Fruit fly (Drosophila melanogaster): ENCODE results near the gene CG7246.

The CG7246 gene

DNA sequence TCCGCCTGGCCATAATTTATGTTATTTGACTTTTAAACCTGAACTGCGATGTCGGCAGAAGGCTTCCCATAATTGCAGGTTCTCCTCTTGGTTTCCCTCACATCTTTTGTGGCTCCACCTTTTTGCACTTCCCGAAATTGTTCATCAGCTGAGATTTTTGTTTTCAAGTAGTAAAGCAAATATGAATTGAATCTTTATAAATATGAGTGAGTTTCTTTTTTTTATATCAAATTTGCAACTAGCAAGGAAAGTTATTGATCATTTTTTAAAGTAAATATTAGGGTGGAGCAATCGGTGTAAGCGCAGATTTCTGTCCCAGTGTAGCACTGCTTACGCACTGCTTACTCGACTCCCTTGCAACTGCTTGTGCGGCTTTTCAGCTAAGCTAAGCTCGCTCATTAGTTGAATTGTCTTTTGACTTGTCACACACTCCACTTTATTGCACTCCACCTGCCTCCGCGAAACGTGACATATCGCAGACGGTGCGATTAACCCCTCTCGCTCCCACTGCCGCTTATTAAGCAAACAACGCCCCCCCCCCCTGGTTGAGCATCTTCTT is 34.4 kb downstream of the CG7246 start:
- no peak for TF ChIP-seq CG17801 (GFP tag; optimal IDR thresholded peaks at IDR 0.05; ENCODE audit: partially characterized antibody)

DNA sequence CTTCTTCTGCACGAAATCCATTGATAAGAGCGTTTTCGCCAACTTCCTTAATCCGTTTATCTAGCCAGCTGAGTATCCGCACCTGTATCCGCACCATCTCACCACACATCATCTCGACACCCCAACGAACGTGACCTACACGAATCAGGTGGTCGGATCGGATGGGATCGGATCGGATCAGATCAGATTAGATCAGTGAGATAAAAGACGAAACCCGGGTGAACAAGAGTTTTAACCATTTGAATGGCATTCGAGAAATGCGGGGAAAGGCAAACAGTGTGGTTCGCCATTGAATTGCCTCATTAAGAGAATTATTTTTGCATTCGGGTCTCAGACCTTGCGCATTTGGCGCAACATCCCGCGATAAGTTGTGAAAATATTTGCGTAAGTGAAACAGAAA is 36.0 kb downstream of the CG7246 start:
- no peak for TF ChIP-seq CG17801 (GFP tag; optimal IDR thresholded peaks at IDR 0.05; ENCODE audit: partially characterized antibody)

DNA sequence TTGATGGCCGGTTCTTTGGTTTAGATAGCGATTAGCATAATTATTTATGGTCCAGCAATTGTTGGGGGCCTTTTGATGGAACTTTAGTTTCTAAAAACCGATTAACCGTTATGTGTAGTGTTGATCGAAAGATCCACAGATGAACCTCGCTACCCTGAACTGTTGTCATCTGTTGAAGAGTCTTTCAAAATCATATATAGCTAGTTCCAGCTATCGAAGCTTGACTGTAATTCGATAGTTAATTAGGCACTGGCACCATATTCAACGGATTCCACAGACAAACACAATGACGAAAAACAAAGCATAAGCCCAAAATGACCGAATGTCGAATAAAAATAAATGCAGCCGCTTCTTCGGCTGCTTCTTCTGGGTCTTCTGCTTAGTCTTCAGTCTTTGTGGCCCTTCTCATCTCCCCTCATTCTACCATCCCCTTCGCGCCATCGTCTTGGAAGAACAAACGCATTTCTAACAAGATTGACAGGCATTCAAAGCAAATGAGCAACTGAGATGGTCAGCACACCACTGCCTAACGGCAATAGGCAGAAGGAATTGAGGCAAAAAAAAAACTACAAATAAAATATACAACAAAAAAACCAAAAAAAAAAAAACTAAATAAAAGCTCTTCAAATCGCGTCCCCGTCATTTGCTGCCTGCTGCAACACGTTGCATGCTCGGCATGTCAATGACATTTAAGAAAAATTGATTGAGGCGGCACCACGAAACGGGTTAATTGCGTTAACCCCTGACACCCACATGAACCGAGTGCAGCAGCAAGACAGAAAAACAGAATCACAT is 36.9 kb downstream of the CG7246 start:
- no peak for TF ChIP-seq CG17801 (GFP tag; optimal IDR thresholded peaks at IDR 0.05; ENCODE audit: partially characterized antibody)

DNA sequence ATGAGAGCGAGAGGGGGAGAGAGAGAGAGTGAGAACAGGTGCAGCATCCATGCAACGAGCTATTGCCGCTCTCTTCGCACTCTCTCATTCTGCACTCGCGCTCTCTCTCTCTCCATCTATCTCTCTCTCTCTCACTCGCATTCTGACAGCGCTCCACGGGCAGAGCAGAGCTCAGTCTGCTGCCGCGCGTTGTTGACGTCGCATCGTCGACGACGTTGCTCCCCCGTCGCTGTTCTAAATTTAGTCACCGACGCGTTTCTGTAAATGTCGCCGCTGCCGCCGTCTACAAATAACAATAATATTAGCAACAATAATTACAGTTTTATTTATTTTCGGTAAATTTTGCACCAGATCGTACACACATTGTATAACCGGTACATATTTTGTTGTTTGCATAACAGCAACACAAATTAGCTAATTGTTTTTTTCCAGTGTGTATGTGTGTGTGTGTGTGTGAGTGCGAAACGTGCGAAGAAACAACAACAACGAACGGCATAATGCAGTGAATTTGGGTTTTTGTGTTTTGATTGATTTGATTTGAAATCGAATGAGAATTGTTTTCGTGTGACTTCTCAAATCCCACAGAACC is 38.3 kb downstream of the CG7246 start:
- TF ChIP-seq CG17801 (GFP tag; optimal IDR thresholded peaks at IDR 0.05; ENCODE audit: partially characterized antibody), result peak; percentile 59

DNA sequence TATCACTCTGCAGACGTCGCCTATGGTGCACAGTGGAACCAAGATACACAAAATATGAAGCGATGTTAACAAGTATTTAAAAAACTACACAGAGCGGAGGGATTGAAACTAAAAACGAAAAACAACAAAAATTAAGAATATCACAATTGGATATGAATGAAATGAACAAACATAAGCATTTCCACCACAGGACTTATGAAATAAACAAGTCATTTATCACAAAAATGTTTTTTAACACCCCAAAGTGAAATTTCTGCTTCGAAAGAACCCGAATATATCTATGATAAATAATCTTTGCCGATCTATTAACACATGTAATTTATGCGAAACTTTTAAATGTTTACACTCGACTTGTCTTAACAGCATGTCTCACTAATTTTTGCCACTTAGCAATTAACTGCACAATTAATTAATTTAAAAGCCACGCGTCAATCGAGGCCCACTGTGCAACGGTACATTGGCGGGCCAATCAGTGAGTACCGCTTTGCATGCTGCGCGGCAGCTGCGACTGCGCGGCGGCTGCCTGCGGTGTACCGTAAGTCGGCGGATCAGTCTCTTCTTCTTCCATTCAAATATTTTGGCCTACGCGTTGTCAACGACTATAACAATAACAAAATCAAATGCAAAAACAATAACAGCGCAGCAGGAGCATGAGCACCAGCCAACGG is 38.9 kb downstream of the CG7246 start:
- TF ChIP-seq CG17801 (GFP tag; optimal IDR thresholded peaks at IDR 0.05; ENCODE audit: partially characterized antibody), result peak; percentile 10

DNA sequence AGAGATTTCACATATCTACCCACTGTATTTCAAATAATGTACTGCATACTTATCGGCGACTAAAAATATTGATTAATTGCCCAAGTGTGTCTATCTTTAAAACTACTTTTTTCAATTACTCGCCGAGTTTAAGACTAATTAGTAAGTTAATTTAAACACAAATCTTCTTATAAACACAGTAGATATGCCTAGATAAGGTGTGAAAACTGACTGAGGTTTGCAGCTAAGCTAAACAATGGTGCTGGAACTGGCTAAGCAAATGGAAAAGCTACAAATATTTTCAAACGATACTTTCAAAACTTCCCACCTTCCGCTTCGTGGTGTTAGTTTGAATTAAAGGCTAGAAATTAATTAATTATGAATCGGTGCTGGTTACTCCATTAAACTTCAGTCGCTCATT is 40.0 kb downstream of the CG7246 start:
- no peak for TF ChIP-seq CG17801 (GFP tag; optimal IDR thresholded peaks at IDR 0.05; ENCODE audit: partially characterized antibody)

DNA sequence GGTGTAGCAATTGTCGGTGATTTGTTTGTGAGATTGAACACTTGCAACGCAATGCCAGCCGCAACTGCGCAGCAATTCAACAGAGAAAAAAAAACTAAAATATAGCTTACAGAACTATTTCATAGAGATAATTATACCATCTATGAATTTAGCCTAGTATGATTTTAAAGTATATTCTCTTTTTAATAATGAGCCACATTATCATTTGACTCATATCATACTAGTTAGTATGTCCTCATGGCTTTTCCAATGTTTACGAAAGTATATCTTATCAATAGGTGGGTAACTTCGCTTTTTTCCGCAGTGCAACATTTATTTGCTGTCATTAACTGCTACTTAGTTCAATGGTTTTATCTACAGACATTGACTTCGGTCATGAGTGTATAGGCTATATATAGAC is 42.1 kb downstream of the CG7246 start:
- no peak for TF ChIP-seq CG17801 (GFP tag; optimal IDR thresholded peaks at IDR 0.05; ENCODE audit: partially characterized antibody)

DNA sequence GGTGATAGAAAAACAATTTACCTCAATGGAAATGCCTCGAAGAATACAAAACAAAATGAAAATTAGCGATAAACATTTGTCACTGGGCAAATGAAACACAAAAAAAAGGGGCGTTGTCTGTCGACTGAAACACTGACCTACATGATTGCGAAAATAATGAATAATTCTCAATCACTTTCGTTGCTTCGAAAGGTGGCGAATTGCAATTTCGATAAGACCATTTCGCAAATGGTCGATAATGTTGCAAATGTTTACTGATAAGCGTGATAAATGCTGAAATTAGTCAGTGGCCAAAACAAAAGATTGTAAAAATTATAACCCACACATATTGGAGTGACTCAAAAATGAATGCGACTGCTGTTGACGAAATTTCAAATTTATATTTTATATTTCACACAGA is 44.7 kb downstream of the CG7246 start:
- TF ChIP-seq CG17801 (GFP tag; optimal IDR thresholded peaks at IDR 0.05; ENCODE audit: partially characterized antibody), result no peak

DNA sequence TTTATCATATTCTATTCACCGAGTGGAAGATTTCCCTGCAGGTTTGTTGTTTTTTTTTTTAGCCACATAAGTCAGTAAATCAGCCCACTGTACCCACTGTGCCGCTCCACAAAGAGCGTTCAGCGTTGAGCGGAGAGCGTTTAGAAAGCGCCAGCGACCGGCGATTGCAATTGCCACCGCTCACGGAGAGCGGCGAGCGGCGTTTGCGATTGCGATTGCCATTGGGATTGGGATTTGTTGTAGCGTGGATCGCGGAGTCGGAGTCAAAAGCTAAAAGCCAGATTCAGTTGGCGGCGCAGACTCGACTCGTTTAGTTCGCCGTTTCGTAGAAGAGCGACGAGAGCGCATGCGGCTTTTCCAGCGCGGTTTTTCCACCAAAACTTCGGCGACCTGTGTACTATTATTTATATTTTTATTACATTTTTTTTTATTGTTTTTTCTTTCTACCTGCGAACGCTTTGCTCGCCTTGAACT is 50.9 kb downstream of the CG7246 start, which contains the start of gene Nost:
TSS of gene Nost (plus strand) at position 306 of the 474 bp plus-strand sequence.
- TF ChIP-seq CG17801 (GFP tag; optimal IDR thresholded peaks at IDR 0.05; ENCODE audit: partially characterized antibody), result peak; percentile 64

DNA sequence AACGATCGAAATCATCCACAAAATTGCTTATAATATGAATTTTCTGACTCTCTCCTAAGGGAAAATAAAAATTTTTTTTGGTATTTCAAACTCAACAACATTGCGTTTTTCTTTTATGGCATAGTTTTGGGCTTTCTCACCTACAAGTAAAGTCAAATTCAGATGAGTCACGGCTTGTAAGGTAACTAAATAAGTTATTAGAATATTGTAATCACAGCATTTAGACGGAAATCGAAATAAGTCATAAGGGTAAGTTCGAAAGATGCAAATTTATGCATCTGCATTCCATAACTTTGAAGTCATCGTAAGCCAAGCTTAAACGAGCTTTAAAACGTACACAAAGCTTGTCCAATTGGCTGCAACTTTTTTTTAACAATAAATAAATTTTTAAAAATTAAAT is 51.4 kb downstream of the CG7246 start:
- no peak for TF ChIP-seq CG17801 (GFP tag; optimal IDR thresholded peaks at IDR 0.05; ENCODE audit: partially characterized antibody)
